Worm (Caenorhabditis elegans): Measurements from ENCODE around the gene T01E8.8.

- TF ChIP-seq tra-4 (tag; optimal IDR thresholded peaks at IDR 0.05) (no peak), aly-1 (tag; optimal IDR thresholded peaks at IDR 0.05) (no peak), tbx-37 (GFP tag; conservative IDR thresholded peaks at IDR 0.05) (no peak), flt-1 (GFP tag; IDR thresholded peaks at IDR 0.05) (no peak), hnd-1 (tag; optimal IDR thresholded peaks at IDR 0.05) (no peak), B0310.2 (tag; optimal IDR thresholded peaks at IDR 0.05) (no peak), ama-1 (optimal IDR thresholded peaks at IDR 0.05) (no peak), ets-7 (tag; optimal IDR thresholded peaks at IDR 0.05) (no peak), scrt-1 (GFP tag; IDR thresholded peaks at IDR 0.05) (no peak), pes-1 (GFP tag; IDR thresholded peaks at IDR 0.05) (no peak), ceh-13 (GFP tag; optimal IDR thresholded peaks at IDR 0.05) (no peak), sea-1 (GFP tag; conservative IDR thresholded peaks at IDR 0.05) (no peak), ceh-36 (tag; optimal IDR thresholded peaks at IDR 0.05) (no peak), F13C5.2 (tag; optimal IDR thresholded peaks at IDR 0.05) (no peak)
Measured at ce11 chrII:10203067-10203466, 28.0 kb upstream of the T01E8.8 start.

All from whole organism, early embryonic.